Worm (Caenorhabditis elegans) whole organism, L1 larva: Measurements from ENCODE around the gene slc-17.4.

Experiments used
- F16B12.6 ChIP-seq: fragments of 150-350 bp; optimal IDR thresholded peaks from 2 replicates; lab custom pipeline; 2014; ENCODE audit warnings: missing biosample characterization, missing genetic modification characterization
- Y116A8C.19 ChIP-seq: sonication (generic microtip); optimal IDR thresholded peaks from 2 replicates; lab custom pipeline; 2016; ENCODE audit warnings: missing compliant biosample characterization, missing genetic modification characterization, borderline replicate concordance
- aha-1 ChIP-seq: fragments of 150-350 bp; optimal IDR thresholded peaks from 2 replicates; lab custom pipeline; 2014; ENCODE audit warnings: missing biosample characterization, missing genetic modification characterization
- alr-1 ChIP-seq: fragments of 200-800 bp; sonication (Bioruptor generic); optimal IDR thresholded peaks from 2 replicates; lab custom pipeline; 2018; ENCODE audit warnings: borderline replicate concordance, mild to moderate bottlenecking, missing genetic modification characterization, missing compliant biosample characterization
- aly-2 ChIP-seq: fragments of 150-350 bp; optimal IDR thresholded peaks from 2 replicates; lab custom pipeline; 2014; ENCODE audit warnings: missing biosample characterization, missing genetic modification characterization
- ama-1 ChIP-seq: fragments of 150-350 bp; optimal IDR thresholded peaks from 2 replicates; lab custom pipeline; 2014
- blmp-1 ChIP-seq: fragments of 150-350 bp; optimal IDR thresholded peaks from 2 replicates; lab custom pipeline; 2014; ENCODE audit warnings: missing biosample characterization, missing genetic modification characterization
- ceh-88 ChIP-seq: fragments of 200-800 bp; sonication (Bioruptor generic); IDR thresholded peaks from 2 replicates; pipeline ENCODE4 v1.3.6; 2022; ENCODE audit warnings: missing genetic modification characterization, missing compliant biosample characterization
- ceh-90 ChIP-seq: sonication (generic microtip); optimal IDR thresholded peaks from 2 replicates; lab custom pipeline; 2016; ENCODE audit warnings: missing genetic modification characterization, missing compliant biosample characterization
- dsc-1 ChIP-seq: sonication (generic microtip); optimal IDR thresholded peaks from 2 replicates; lab custom pipeline; 2016; ENCODE audit warnings: mild to moderate bottlenecking, missing genetic modification characterization, missing compliant biosample characterization
- efl-1 ChIP-seq, 4 experiments: fragments of 150-350 bp; optimal IDR thresholded peaks in 3 of 4; peaks in 1 of 4; 1 replicate in 1 of 4; 2 replicates in 3 of 4; lab custom pipeline; 2014; ENCODE audit warnings: missing biosample characterization in 2 of 4, missing genetic modification characterization in 2 of 4, missing genetic modification reagents in 2 of 4
- egl-27 ChIP-seq, 2 experiments: fragments of 150-350 bp in 1 of 2; sonication (generic microtip); optimal IDR thresholded peaks; 3 replicates each; lab custom pipeline; 2017 to 2018; ENCODE audit warnings: missing biosample characterization in 2 of 2, missing genetic modification characterization in 2 of 2, missing genetic modification reagents in 2 of 2
- elt-2 ChIP-seq: sonication (generic microtip); optimal IDR thresholded peaks from 2 replicates; lab custom pipeline; 2016; ENCODE audit warnings: missing genetic modification characterization, mild to moderate bottlenecking, inconsistent platforms, missing compliant biosample characterization, missing genetic modification reagents
- elt-3 ChIP-seq, 6 experiments: fragments of 150-350 bp in 1 of 6; sonication (generic microtip); optimal IDR thresholded peaks; 2 replicates each; lab custom pipeline; 2017 to 2018; ENCODE audit warnings: missing biosample characterization in 6 of 6, missing genetic modification characterization in 6 of 6, inconsistent platforms in 1 of 6
- fkh-10 ChIP-seq: sonication (generic microtip); optimal IDR thresholded peaks from 2 replicates; lab custom pipeline; 2017; ENCODE audit warnings: missing biosample characterization, missing genetic modification reagents, missing genetic modification characterization
- fkh-4 ChIP-seq: sonication (generic microtip); optimal IDR thresholded peaks from 2 replicates; lab custom pipeline; 2016; ENCODE audit warnings: missing compliant biosample characterization, missing genetic modification characterization, borderline replicate concordance
- grh-1 ChIP-seq: fragments of 200-800 bp; sonication (Bioruptor generic); IDR thresholded peaks from 2 replicates; pipeline ENCODE4 v1.3.6; 2022; ENCODE audit warnings: missing genetic modification reagents, missing genetic modification characterization, missing compliant biosample characterization
- isw-1 ChIP-seq: fragments of 200-800 bp; sonication (Bioruptor generic); IDR thresholded peaks from 2 replicates; pipeline ENCODE4 v1.3.6; 2022; ENCODE audit warnings: missing genetic modification characterization, missing compliant biosample characterization
- jun-1 ChIP-seq: fragments of 150-350 bp; optimal IDR thresholded peaks from 2 replicates; lab custom pipeline; 2014; ENCODE audit warnings: missing biosample characterization, missing genetic modification reagents, missing genetic modification characterization
- lin-35 ChIP-seq, 2 experiments: fragments of 150-350 bp; optimal IDR thresholded peaks; 2 replicates each; lab custom pipeline; 2014; ENCODE audit warnings: missing biosample characterization in 2 of 2, missing genetic modification characterization in 2 of 2, missing genetic modification reagents in 2 of 2
- lir-3 ChIP-seq: sonication (generic microtip); optimal IDR thresholded peaks from 2 replicates; lab custom pipeline; 2016; ENCODE audit warnings: mild to moderate bottlenecking, missing genetic modification characterization, moderate library complexity, missing compliant biosample characterization; ENCODE audit not compliant: poor library complexity
- lsy-2 ChIP-seq, 2 experiments: fragments of 150-350 bp; optimal IDR thresholded peaks; 2 replicates each; lab custom pipeline; 2014; ENCODE audit warnings: missing biosample characterization in 2 of 2, missing genetic modification characterization in 2 of 2
- mab-9 ChIP-seq: fragments of 200-800 bp; sonication (Bioruptor generic); IDR thresholded peaks from 2 replicates; pipeline ENCODE4 v1.3.6; 2022; ENCODE audit warnings: missing genetic modification reagents, missing genetic modification characterization, missing compliant biosample characterization
- mdl-1 ChIP-seq, 2 experiments: fragments of 150-350 bp; optimal IDR thresholded peaks; 2 replicates each; lab custom pipeline; 2014 to 2017; ENCODE audit warnings: missing biosample characterization in 2 of 2, missing genetic modification characterization in 2 of 2, inconsistent platforms in 1 of 2
- mef-2 ChIP-seq: fragments of 150-350 bp; optimal IDR thresholded peaks from 2 replicates; lab custom pipeline; 2014; ENCODE audit warnings: missing biosample characterization, missing genetic modification characterization
- mep-1 ChIP-seq: fragments of 150-350 bp; optimal IDR thresholded peaks from 2 replicates; lab custom pipeline; 2014; ENCODE audit warnings: missing biosample characterization, missing genetic modification characterization
- nhr-237 ChIP-seq: fragments of 150-350 bp; optimal IDR thresholded peaks from 2 replicates; lab custom pipeline; 2014; ENCODE audit warnings: missing biosample characterization, missing genetic modification characterization
- nhr-71 ChIP-seq: sonication (generic microtip); optimal IDR thresholded peaks from 2 replicates; lab custom pipeline; 2016; ENCODE audit warnings: mild to moderate bottlenecking, missing genetic modification characterization, moderate library complexity, missing compliant biosample characterization
- nhr-84 ChIP-seq: sonication (generic microtip); optimal IDR thresholded peaks from 2 replicates; lab custom pipeline; 2017; ENCODE audit warnings: missing biosample characterization, missing genetic modification characterization
- nhr-85 ChIP-seq: sonication (generic microtip); peaks from one replicate; lab custom pipeline; 2016; ENCODE audit warnings: missing genetic modification characterization, inconsistent platforms, missing compliant biosample characterization
- pqm-1 ChIP-seq: sonication (generic microtip); optimal IDR thresholded peaks from 3 replicates; lab custom pipeline; 2017; ENCODE audit warnings: missing biosample characterization, missing genetic modification characterization
- rnt-1 ChIP-seq: sonication (generic microtip); optimal IDR thresholded peaks from 2 replicates; lab custom pipeline; 2016; ENCODE audit warnings: mild to moderate bottlenecking, missing genetic modification characterization, moderate library complexity, missing compliant biosample characterization
- snpc-4 ChIP-seq: fragments of 150-350 bp; optimal IDR thresholded peaks from 2 replicates; lab custom pipeline; 2014; ENCODE audit warnings: missing biosample characterization, missing genetic modification characterization
- sox-4 ChIP-seq: sonication (generic microtip); optimal IDR thresholded peaks from 2 replicates; lab custom pipeline; 2016; ENCODE audit warnings: missing genetic modification characterization, missing compliant biosample characterization
- sptf-1 ChIP-seq: fragments of 150-350 bp; optimal IDR thresholded peaks from 2 replicates; lab custom pipeline; 2014; ENCODE audit warnings: missing biosample characterization, missing genetic modification characterization
- sup-37 ChIP-seq: fragments of 200-800 bp; sonication (Bioruptor generic); optimal IDR thresholded peaks from 2 replicates; lab custom pipeline; 2018; ENCODE audit warnings: mild to moderate bottlenecking, missing genetic modification characterization, missing compliant biosample characterization
- unc-130 ChIP-seq: fragments of 150-350 bp; optimal IDR thresholded peaks from 2 replicates; lab custom pipeline; 2017; ENCODE audit warnings: missing biosample characterization, missing genetic modification characterization, inconsistent platforms
- unc-30 ChIP-seq: sonication (generic microtip); optimal IDR thresholded peaks from 2 replicates; lab custom pipeline; 2017; ENCODE audit warnings: missing biosample characterization, missing genetic modification characterization
- unc-86 ChIP-seq: sonication (generic microtip); optimal IDR thresholded peaks from 2 replicates; lab custom pipeline; 2016; ENCODE audit warnings: missing genetic modification characterization, missing compliant biosample characterization
- xbp-1 ChIP-seq: sonication (generic microtip); optimal IDR thresholded peaks from 2 replicates; lab custom pipeline; 2016; ENCODE audit warnings: missing genetic modification characterization, missing compliant biosample characterization

The slc-17.4 gene

ce11 chrIV:17333542-17334281 is 42.2 kb upstream of the slc-17.4 start, which contains the start of gene C49C3.15 (continued):
- no peak for TF ChIP-seq elt-3 (tag; optimal IDR thresholded peaks at IDR 0.05; lab: Kevin White, UChicago)
- TF ChIP-seq nhr-71 (tag; lab: Kevin White, UChicago), result peak; percentile 16
- no peak for TF ChIP-seq dsc-1
- TF ChIP-seq unc-130 (tag; lab: Kevin White, UChicago), result no peak
- no peak for TF ChIP-seq mab-9 (GFP tag; lab: Robert Waterston, UW)
- TF ChIP-seq mef-2 (tag; lab: Kevin White, UChicago), result no peak
- no peak for TF ChIP-seq sptf-1 (tag; lab: Kevin White, UChicago)
- no peak for TF ChIP-seq xbp-1 (tag; lab: Kevin White, UChicago)
- no peak for TF ChIP-seq fkh-10 (GFP tag; lab: Kevin White, UChicago)
- TF ChIP-seq lsy-2 (tag; optimal IDR thresholded peaks at IDR 0.05; lab: Kevin White, UChicago), result peak in 1 of 2 experiments; percentile 47
- no peak for TF ChIP-seq snpc-4 (tag; lab: Kevin White, UChicago)
- no peak for TF ChIP-seq nhr-84
- TF ChIP-seq rnt-1 (tag; lab: Kevin White, UChicago), result peak; percentile 14
- TF ChIP-seq nhr-85 (tag; lab: Kevin White, UChicago), result no peak
- no peak for TF ChIP-seq nhr-237 (tag; lab: Kevin White, UChicago)
- no peak for TF ChIP-seq alr-1 (tag; lab: Kevin White, UChicago)
- TF ChIP-seq ceh-90 (tag; lab: Kevin White, UChicago), result no peak
- TF ChIP-seq ceh-88 (GFP tag; lab: Robert Waterston, UW), result no peak
- peak; percentile 15 to 42 for TF ChIP-seq efl-1 (optimal IDR thresholded peaks at IDR 0.05; lab: Kevin White, UChicago)
- peak; percentile 12 to 86 for TF ChIP-seq efl-1 (GFP tag; optimal IDR thresholded peaks at IDR 0.05 in 1 of 2; lab: Kevin White, UChicago)
- peak in 1 of 2 experiments; percentile 22 for TF ChIP-seq mdl-1 (tag; optimal IDR thresholded peaks at IDR 0.05; lab: Kevin White, UChicago)
- TF ChIP-seq F16B12.6 (tag; lab: Kevin White, UChicago), result no peak
- no peak for TF ChIP-seq isw-1 (GFP tag; lab: Robert Waterston, UW)
- TF ChIP-seq sup-37, result no peak
- no peak for TF ChIP-seq fkh-4 (tag; lab: Kevin White, UChicago)
- TF ChIP-seq egl-27 (tag; optimal IDR thresholded peaks at IDR 0.05; lab: Kevin White, UChicago), result no peak
- no peak for TF ChIP-seq aly-2 (tag; lab: Kevin White, UChicago)
- no peak for TF ChIP-seq lir-3
- TF ChIP-seq aha-1 (tag; lab: Kevin White, UChicago), result no peak

ce11 chrIV:17332261-17332660 is 40.7 kb upstream of the slc-17.4 start, which contains the start of gene C49C3.7:
C49C3.7 (plus strand) TSS chrIV:17332561.
- no peak for TF ChIP-seq nhr-237 (tag; lab: Kevin White, UChicago)
- no peak for TF ChIP-seq ama-1
- TF ChIP-seq Y116A8C.19 (tag; lab: Kevin White, UChicago), result no peak
- no peak for TF ChIP-seq unc-30 (tag; lab: Kevin White, UChicago)
- no peak for TF ChIP-seq pqm-1 (tag; lab: Kevin White, UChicago)
- TF ChIP-seq sox-4 (tag; lab: Kevin White, UChicago), result no peak
- no peak for TF ChIP-seq aha-1 (tag; lab: Kevin White, UChicago)
- no peak for TF ChIP-seq nhr-84
- TF ChIP-seq jun-1 (tag; lab: Kevin White, UChicago), result no peak
- TF ChIP-seq blmp-1 (tag; lab: Kevin White, UChicago), result no peak
- no peak for TF ChIP-seq nhr-71 (tag; lab: Kevin White, UChicago)
- TF ChIP-seq mep-1, result no peak
- TF ChIP-seq elt-2 (tag; lab: Kevin White, UChicago), result no peak
- no peak for TF ChIP-seq unc-86 (tag; lab: Kevin White, UChicago)
- no peak for TF ChIP-seq lin-35 (GFP tag; optimal IDR thresholded peaks at IDR 0.05; lab: Kevin White, UChicago)
- TF ChIP-seq mab-9 (GFP tag; lab: Robert Waterston, UW), result no peak
- no peak for TF ChIP-seq grh-1 (GFP tag; lab: Robert Waterston, UW)
